Worm (Caenorhabditis elegans) whole organism, L1 larva: ENCODE measurements around the gene R10D12.10.

Experiments used
- C04F5.9 ChIP-seq: sonication (generic microtip); optimal IDR thresholded peaks from 2 replicates; lab custom pipeline; 2016; ENCODE audit warnings: missing genetic modification characterization, missing compliant biosample characterization
- C34B4.2 ChIP-seq: sonication (generic microtip); optimal IDR thresholded peaks from 2 replicates; lab custom pipeline; 2017; ENCODE audit warnings: mild to moderate bottlenecking, missing genetic modification characterization, missing compliant biosample characterization
- aha-1 ChIP-seq: fragments of 150-350 bp; optimal IDR thresholded peaks from 2 replicates; lab custom pipeline; 2014; ENCODE audit warnings: missing biosample characterization, missing genetic modification characterization
- alr-1 ChIP-seq: fragments of 200-800 bp; sonication (Bioruptor generic); optimal IDR thresholded peaks from 2 replicates; lab custom pipeline; 2018; ENCODE audit warnings: borderline replicate concordance, mild to moderate bottlenecking, missing genetic modification characterization, missing compliant biosample characterization
- aly-2 ChIP-seq: fragments of 150-350 bp; optimal IDR thresholded peaks from 2 replicates; lab custom pipeline; 2014; ENCODE audit warnings: missing biosample characterization, missing genetic modification characterization
- ama-1 ChIP-seq: fragments of 150-350 bp; optimal IDR thresholded peaks from 2 replicates; lab custom pipeline; 2014
- blmp-1 ChIP-seq: fragments of 150-350 bp; optimal IDR thresholded peaks from 2 replicates; lab custom pipeline; 2014; ENCODE audit warnings: missing biosample characterization, missing genetic modification characterization
- ceh-8 ChIP-seq: fragments of 200-800 bp; sonication (Bioruptor generic); optimal IDR thresholded peaks from 2 replicates; lab custom pipeline; 2018; ENCODE audit warnings: mild to moderate bottlenecking, missing genetic modification characterization, moderate library complexity, missing compliant biosample characterization
- ceh-82 ChIP-seq, 3 experiments: fragments of 150-350 bp in 1 of 3; sonication (generic microtip) in 2 of 3; optimal IDR thresholded peaks; 2 replicates each; lab custom pipeline; 2014 to 2017; ENCODE audit warnings: missing biosample characterization in 3 of 3, missing genetic modification characterization in 3 of 3
- ces-1 ChIP-seq: fragments of 150-350 bp; optimal IDR thresholded peaks from 2 replicates; lab custom pipeline; 2014; ENCODE audit warnings: missing biosample characterization, missing genetic modification reagents, missing genetic modification characterization
- dpl-1 ChIP-seq, 3 experiments: fragments of 150-350 bp in 2 of 3; sonication (generic microtip) in 1 of 3; optimal IDR thresholded peaks; 2 replicates each; lab custom pipeline; 2014 to 2017; ENCODE audit warnings: missing biosample characterization in 3 of 3, missing genetic modification characterization in 3 of 3, missing genetic modification reagents in 3 of 3
- dsc-1 ChIP-seq: sonication (generic microtip); optimal IDR thresholded peaks from 2 replicates; lab custom pipeline; 2016; ENCODE audit warnings: mild to moderate bottlenecking, missing genetic modification characterization, missing compliant biosample characterization
- efl-3 ChIP-seq: fragments of 200-800 bp; sonication (Bioruptor generic); optimal IDR thresholded peaks from 2 replicates; lab custom pipeline; 2018; ENCODE audit warnings: mild to moderate bottlenecking, missing genetic modification characterization, missing compliant biosample characterization
- elt-2 ChIP-seq: sonication (generic microtip); optimal IDR thresholded peaks from 2 replicates; lab custom pipeline; 2016; ENCODE audit warnings: missing genetic modification characterization, mild to moderate bottlenecking, inconsistent platforms, missing compliant biosample characterization, missing genetic modification reagents
- ets-5 ChIP-seq: fragments of 200-800 bp; sonication (Bioruptor generic); IDR thresholded peaks from 2 replicates; pipeline ENCODE4 v1.3.6; 2022; ENCODE audit warnings: missing genetic modification characterization, missing compliant biosample characterization
- fkh-10 ChIP-seq: sonication (generic microtip); optimal IDR thresholded peaks from 2 replicates; lab custom pipeline; 2017; ENCODE audit warnings: missing biosample characterization, missing genetic modification reagents, missing genetic modification characterization
- fkh-8 ChIP-seq: sonication (generic microtip); optimal IDR thresholded peaks from 2 replicates; lab custom pipeline; 2016; ENCODE audit warnings: mild to moderate bottlenecking, missing genetic modification characterization, missing compliant biosample characterization
- hlh-17 ChIP-seq: fragments of 200-800 bp; sonication (Bioruptor generic); optimal IDR thresholded peaks from 2 replicates; lab custom pipeline; 2018; ENCODE audit warnings: missing genetic modification characterization, mild to moderate bottlenecking, missing compliant biosample characterization, moderate library complexity, borderline replicate concordance
- hlh-4 ChIP-seq: sonication (generic microtip); optimal IDR thresholded peaks from 2 replicates; lab custom pipeline; 2016; ENCODE audit warnings: mild to moderate bottlenecking, missing genetic modification characterization, missing compliant biosample characterization
- hpl-2 ChIP-seq: fragments of 150-350 bp; optimal IDR thresholded peaks from 2 replicates; lab custom pipeline; 2014; ENCODE audit warnings: missing biosample characterization, missing genetic modification reagents, missing genetic modification characterization
- isw-1 ChIP-seq: fragments of 200-800 bp; sonication (Bioruptor generic); IDR thresholded peaks from 2 replicates; pipeline ENCODE4 v1.3.6; 2022; ENCODE audit warnings: missing genetic modification characterization, missing compliant biosample characterization
- lin-13 ChIP-seq: fragments of 150-350 bp; optimal IDR thresholded peaks from 2 replicates; lab custom pipeline; 2014; ENCODE audit warnings: missing biosample characterization, missing genetic modification reagents, missing genetic modification characterization
- lin-14 ChIP-seq: fragments of 200-800 bp; sonication (Bioruptor generic); optimal IDR thresholded peaks from 2 replicates; lab custom pipeline; 2018; ENCODE audit warnings: mild to moderate bottlenecking, missing genetic modification characterization, moderate library complexity, missing compliant biosample characterization
- lir-3 ChIP-seq: sonication (generic microtip); optimal IDR thresholded peaks from 2 replicates; lab custom pipeline; 2016; ENCODE audit warnings: mild to moderate bottlenecking, missing genetic modification characterization, moderate library complexity, missing compliant biosample characterization; ENCODE audit not compliant: poor library complexity
- mab-9 ChIP-seq: fragments of 200-800 bp; sonication (Bioruptor generic); IDR thresholded peaks from 2 replicates; pipeline ENCODE4 v1.3.6; 2022; ENCODE audit warnings: missing genetic modification reagents, missing genetic modification characterization, missing compliant biosample characterization
- mdl-1 ChIP-seq, 2 experiments: fragments of 150-350 bp; optimal IDR thresholded peaks; 2 replicates each; lab custom pipeline; 2014 to 2017; ENCODE audit warnings: missing biosample characterization in 2 of 2, missing genetic modification characterization in 2 of 2, inconsistent platforms in 1 of 2
- mef-2 ChIP-seq: fragments of 150-350 bp; optimal IDR thresholded peaks from 2 replicates; lab custom pipeline; 2014; ENCODE audit warnings: missing biosample characterization, missing genetic modification characterization
- nhr-11 ChIP-seq: fragments of 150-350 bp; optimal IDR thresholded peaks from 2 replicates; lab custom pipeline; 2014; ENCODE audit warnings: missing biosample characterization, missing genetic modification characterization
- nhr-12 ChIP-seq: sonication (generic microtip); optimal IDR thresholded peaks from 2 replicates; lab custom pipeline; 2017; ENCODE audit warnings: missing biosample characterization, missing genetic modification characterization
- nhr-20 ChIP-seq: sonication (generic microtip); optimal IDR thresholded peaks from 2 replicates; lab custom pipeline; 2016; ENCODE audit warnings: mild to moderate bottlenecking, missing genetic modification characterization, missing compliant biosample characterization
- nhr-237 ChIP-seq: fragments of 150-350 bp; optimal IDR thresholded peaks from 2 replicates; lab custom pipeline; 2014; ENCODE audit warnings: missing biosample characterization, missing genetic modification characterization
- nhr-47 ChIP-seq: sonication (generic microtip); optimal IDR thresholded peaks from 2 replicates; lab custom pipeline; 2016; ENCODE audit warnings: mild to moderate bottlenecking, missing genetic modification characterization, moderate library complexity, missing compliant biosample characterization
- nhr-71 ChIP-seq: sonication (generic microtip); optimal IDR thresholded peaks from 2 replicates; lab custom pipeline; 2016; ENCODE audit warnings: mild to moderate bottlenecking, missing genetic modification characterization, moderate library complexity, missing compliant biosample characterization
- nhr-76 ChIP-seq: sonication (generic microtip); optimal IDR thresholded peaks from 2 replicates; lab custom pipeline; 2017; ENCODE audit warnings: missing biosample characterization, missing genetic modification characterization
- nhr-77 ChIP-seq: fragments of 150-350 bp; optimal IDR thresholded peaks from 2 replicates; lab custom pipeline; 2014; ENCODE audit warnings: missing biosample characterization, missing genetic modification characterization
- nhr-84 ChIP-seq: sonication (generic microtip); optimal IDR thresholded peaks from 2 replicates; lab custom pipeline; 2017; ENCODE audit warnings: missing biosample characterization, missing genetic modification characterization
- nhr-85 ChIP-seq: sonication (generic microtip); peaks from one replicate; lab custom pipeline; 2016; ENCODE audit warnings: missing genetic modification characterization, inconsistent platforms, missing compliant biosample characterization
- pag-3 ChIP-seq: sonication (generic microtip); optimal IDR thresholded peaks from 2 replicates; lab custom pipeline; 2017; ENCODE audit warnings: missing genetic modification characterization, mild to moderate bottlenecking, missing compliant biosample characterization, antibody characterized with exemption, borderline replicate concordance; ENCODE audit not compliant: insufficient read depth
- pax-3 ChIP-seq: fragments of 200-800 bp; sonication (Bioruptor generic); optimal IDR thresholded peaks from 2 replicates; lab custom pipeline; 2018; ENCODE audit warnings: mild to moderate bottlenecking, missing genetic modification characterization, moderate library complexity, missing compliant biosample characterization
- rnt-1 ChIP-seq: sonication (generic microtip); optimal IDR thresholded peaks from 2 replicates; lab custom pipeline; 2016; ENCODE audit warnings: mild to moderate bottlenecking, missing genetic modification characterization, moderate library complexity, missing compliant biosample characterization
- sptf-1 ChIP-seq: fragments of 150-350 bp; optimal IDR thresholded peaks from 2 replicates; lab custom pipeline; 2014; ENCODE audit warnings: missing biosample characterization, missing genetic modification characterization
- sup-37 ChIP-seq: fragments of 200-800 bp; sonication (Bioruptor generic); optimal IDR thresholded peaks from 2 replicates; lab custom pipeline; 2018; ENCODE audit warnings: mild to moderate bottlenecking, missing genetic modification characterization, missing compliant biosample characterization
- swsn-7 ChIP-seq: sonication (generic microtip); optimal IDR thresholded peaks from 2 replicates; lab custom pipeline; 2016; ENCODE audit warnings: missing genetic modification characterization, missing compliant biosample characterization
- unc-130 ChIP-seq: fragments of 150-350 bp; optimal IDR thresholded peaks from 2 replicates; lab custom pipeline; 2017; ENCODE audit warnings: missing biosample characterization, missing genetic modification characterization, inconsistent platforms
- unc-30 ChIP-seq: sonication (generic microtip); optimal IDR thresholded peaks from 2 replicates; lab custom pipeline; 2017; ENCODE audit warnings: missing biosample characterization, missing genetic modification characterization
- unc-62 ChIP-seq: fragments of 150-350 bp; optimal IDR thresholded peaks from 2 replicates; lab custom pipeline; 2014; ENCODE audit warnings: missing biosample characterization, missing genetic modification reagents, missing genetic modification characterization
- unc-86 ChIP-seq: sonication (generic microtip); optimal IDR thresholded peaks from 2 replicates; lab custom pipeline; 2016; ENCODE audit warnings: missing genetic modification characterization, missing compliant biosample characterization
- unc-98 ChIP-seq: fragments of 200-800 bp; sonication (Bioruptor generic); IDR thresholded peaks from 2 replicates; pipeline ENCODE4 v1.3.6; 2022; ENCODE audit warnings: missing genetic modification characterization, missing compliant biosample characterization
- zag-1 ChIP-seq: fragments of 150-350 bp; optimal IDR thresholded peaks from 2 replicates; lab custom pipeline; 2014; ENCODE audit warnings: missing biosample characterization, missing genetic modification characterization
- ztf-4 ChIP-seq: fragments of 150-350 bp; optimal IDR thresholded peaks from 2 replicates; lab custom pipeline; 2014; ENCODE audit warnings: missing biosample characterization, missing genetic modification characterization

R10D12.10 gene

ce11 chrV:14002402-14002801, 44.3 kb upstream of the R10D12.10 start (continued):
- TF ChIP-seq mdl-1 (tag; optimal IDR thresholded peaks at IDR 0.05; lab: Kevin White, UChicago) (peak in 1 of 2 experiments; percentile 0), nhr-20 (tag; lab: Kevin White, UChicago) (peak; percentile 18), dpl-1 (GFP tag; optimal IDR thresholded peaks at IDR 0.05; lab: Kevin White, UChicago) (no peak), alr-1 (tag; lab: Kevin White, UChicago) (no peak), lin-13 (GFP tag; lab: Kevin White, UChicago) (no peak), nhr-12 (tag; lab: Kevin White, UChicago) (no peak), ets-5 (no peak), ztf-4 (tag; lab: Kevin White, UChicago) (no peak), unc-98 (no peak), mef-2 (tag; lab: Kevin White, UChicago) (no peak), fkh-10 (GFP tag; lab: Kevin White, UChicago) (no peak), efl-3 (GFP tag; lab: Kevin White, UChicago) (no peak), ces-1 (GFP tag; lab: Kevin White, UChicago) (no peak), hpl-2 (no peak), ama-1 (lab: Kevin White, UChicago) (no peak), nhr-77 (tag; lab: Kevin White, UChicago) (no peak), nhr-84 (tag; lab: Kevin White, UChicago) (no peak), ceh-82 (tag; optimal IDR thresholded peaks at IDR 0.05; lab: Kevin White, UChicago) (no peak), zag-1 (no peak), pax-3 (tag; lab: Kevin White, UChicago) (no peak), nhr-71 (tag; lab: Kevin White, UChicago) (peak; percentile 32), aha-1 (tag; lab: Kevin White, UChicago) (no peak), sup-37 (GFP tag; lab: Kevin White, UChicago) (no peak), unc-30 (tag; lab: Kevin White, UChicago) (no peak), nhr-237 (tag; lab: Kevin White, UChicago) (no peak), isw-1 (no peak), swsn-7 (tag; lab: Kevin White, UChicago) (peak; percentile 2), unc-62 (GFP tag; lab: Kevin White, UChicago) (no peak), hlh-17 (no peak), elt-2 (no peak), nhr-76 (tag; lab: Kevin White, UChicago) (no peak), C04F5.9 (no peak), nhr-11 (no peak), hlh-4 (tag; lab: Kevin White, UChicago) (no peak), lir-3 (tag; lab: Kevin White, UChicago) (no peak), dsc-1 (tag; lab: Kevin White, UChicago) (peak; percentile 45), C34B4.2 (tag; lab: Kevin White, UChicago) (no peak), rnt-1 (tag; lab: Kevin White, UChicago) (peak; percentile 42), ceh-8 (GFP tag; lab: Kevin White, UChicago) (no peak), nhr-47 (peak; percentile 7), mab-9 (GFP tag; lab: Robert Waterston, UW) (no peak), aly-2 (tag; lab: Kevin White, UChicago) (no peak), pag-3 (tag; lab: Kevin White, UChicago) (no peak), fkh-8 (tag; lab: Kevin White, UChicago) (no peak), sptf-1 (tag; lab: Kevin White, UChicago) (no peak), lin-14 (GFP tag; lab: Kevin White, UChicago) (peak; percentile 40), nhr-85 (tag; lab: Kevin White, UChicago) (peak; percentile 23), blmp-1 (tag; lab: Kevin White, UChicago) (peak; percentile 74), unc-130 (peak; percentile 8), unc-86 (tag; lab: Kevin White, UChicago) (no peak)
